Worm (Caenorhabditis elegans): ENCODE data around the gene K09C6.8.
"Not testable (repeated sequence)": the region's sequence is repeated elsewhere in the genome, so short reads cannot be mapped to it uniquely, and the experiment has no call there.

The K09C6.8 gene

DNA sequence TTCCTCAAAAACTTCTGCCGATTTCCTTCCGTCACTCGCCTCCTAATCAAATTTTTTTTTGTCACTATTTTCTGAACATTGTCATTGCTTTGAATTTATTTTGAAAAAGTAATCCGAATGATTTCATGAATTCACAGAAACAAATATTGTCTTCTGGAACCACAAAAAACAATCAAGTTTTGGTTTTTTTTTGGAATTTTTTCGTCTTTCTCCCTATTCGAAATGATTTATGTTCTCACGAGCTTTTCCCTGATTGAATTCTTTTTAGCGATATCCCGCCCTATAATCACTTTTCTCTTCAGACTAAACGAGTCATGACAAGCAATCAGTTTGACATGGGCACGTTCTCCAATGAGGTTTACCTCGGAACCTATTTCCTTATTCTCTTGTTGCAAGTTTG is 9.7 kb downstream of the K09C6.8 start, which contains the start of gene F41H8.1 (continued):
- no peak for TF ChIP-seq ama-1 (optimal IDR thresholded peaks at IDR 0.05)

DNA sequence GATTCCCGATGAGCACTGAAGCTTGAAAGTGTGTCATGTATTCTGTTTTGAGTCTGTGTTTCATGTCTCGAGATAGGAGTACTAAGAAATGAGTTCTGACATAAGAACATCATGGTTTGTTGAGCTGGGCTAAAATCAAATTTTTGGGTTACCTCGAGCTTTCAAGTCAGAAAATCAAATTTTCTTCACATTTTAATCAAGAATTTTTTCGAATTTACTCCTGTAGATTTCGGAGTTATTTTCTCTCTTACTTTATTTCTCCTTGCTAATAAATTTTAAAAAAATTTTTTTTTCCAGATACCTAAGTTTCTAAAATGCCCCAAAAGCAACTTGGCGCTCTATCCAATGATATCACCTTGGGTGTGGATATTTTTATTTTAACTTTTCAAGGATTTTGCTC is 16.9 kb downstream of the K09C6.8 start, which contains the start of gene F41H8.2:
Gene F41H8.2 (plus strand): TSS at position 301 of the 400 bp plus-strand sequence.
- TF ChIP-seq mxl-3 (GFP tag; optimal IDR thresholded peaks at IDR 0.05) (no peak), daf-8 (GFP tag; IDR thresholded peaks at IDR 0.05) (no peak), ceh-44 (GFP tag; IDR thresholded peaks at IDR 0.05) (no peak), lin-38 (GFP tag; IDR thresholded peaks at IDR 0.05) (no peak), skn-1 (tag; optimal IDR thresholded peaks at IDR 0.05) (no peak), attf-4 (tag; optimal IDR thresholded peaks at IDR 0.05) (no peak), nhr-102 (tag; optimal IDR thresholded peaks at IDR 0.05) (no peak)

DNA sequence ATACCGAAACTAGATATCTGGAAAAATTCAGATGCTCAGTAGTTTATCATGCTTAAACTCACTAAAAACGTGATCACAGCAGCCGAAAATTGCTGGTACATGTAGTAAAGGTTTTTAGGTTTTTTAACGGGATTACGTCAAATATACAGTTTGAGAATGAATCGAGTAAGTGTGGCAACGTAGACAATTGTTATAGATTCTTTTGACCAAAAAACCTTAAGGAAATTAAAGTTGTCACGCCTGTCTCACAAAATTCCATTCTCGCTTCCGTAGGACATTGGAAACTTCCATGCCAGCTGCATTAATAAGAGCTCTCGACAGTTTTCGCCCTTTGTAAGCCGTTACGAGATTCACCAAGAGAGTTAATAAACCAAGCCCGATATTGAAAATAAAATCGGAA is 20.1 kb downstream of the K09C6.8 start, which contains the start of gene srx-31:
Gene srx-31 (minus strand): TSS at position 101 of the 400 bp plus-strand sequence.
- not testable (repeated sequence) for TF ChIP-seq nhr-48 (tag; optimal IDR thresholded peaks at IDR 0.05); lin-13 (GFP tag; optimal IDR thresholded peaks at IDR 0.05); jun-1 (tag; optimal IDR thresholded peaks at IDR 0.05)

ce11 chrV:820629-821028 is 22.4 kb downstream of the K09C6.8 start, which contains the start of gene srx-32:
Gene srx-32 (minus strand): TSS chrV:820729.
- TF ChIP-seq unc-62 (GFP tag; optimal IDR thresholded peaks at IDR 0.05 in 1 of 2), result peak in 1 of 2 experiments; percentile 30
- not testable (repeated sequence) for TF ChIP-seq unc-62 (tag; optimal IDR thresholded peaks at IDR 0.05)

ce11 chrV:817182-817581 is 25.8 kb downstream of the K09C6.8 start, which contains the start of gene R13D11.1:
Gene R13D11.1 (plus strand): TSS chrV:817482.
- no peak for TF ChIP-seq F10B5.3 (tag; optimal IDR thresholded peaks at IDR 0.05)
- TF ChIP-seq zip-2 (tag; optimal IDR thresholded peaks at IDR 0.05), result no peak
- no peak for TF ChIP-seq F44E2.7 (GFP tag; IDR thresholded peaks at IDR 0.05)
- no peak for TF ChIP-seq fos-1 (tag; optimal IDR thresholded peaks at IDR 0.05)
- TF ChIP-seq zip-11 (GFP tag; IDR thresholded peaks at IDR 0.05), result no peak
- no peak for TF ChIP-seq spr-1 (tag; optimal IDR thresholded peaks at IDR 0.05)
- no peak for TF ChIP-seq daf-12 (tag; optimal IDR thresholded peaks at IDR 0.05)
- no peak for TF ChIP-seq ceh-82 (tag; optimal IDR thresholded peaks at IDR 0.05)
- no peak for TF ChIP-seq tra-1 (GFP tag; IDR thresholded peaks at IDR 0.05)
- TF ChIP-seq mxl-2 (GFP tag; conservative IDR thresholded peaks at IDR 0.05), result no peak
- TF ChIP-seq nhr-237 (tag; optimal IDR thresholded peaks at IDR 0.05), result no peak
- TF ChIP-seq R02D3.7 (tag; optimal IDR thresholded peaks at IDR 0.05), result no peak
- no peak for TF ChIP-seq madf-9 (GFP tag; conservative IDR thresholded peaks at IDR 0.05)

- no peak for TF ChIP-seq lin-38 (GFP tag; IDR thresholded peaks at IDR 0.05)
Observed at ce11 chrV:814716-815115, 28.3 kb downstream of the K09C6.8 start, which contains the start of gene R13D11.3. Gene R13D11.3 (plus strand): TSS chrV:815016.

- TF ChIP-seq mes-2 (tag; optimal IDR thresholded peaks at IDR 0.05; ENCODE audit: poor library complexity, severe bottlenecking) (no peak), nhr-111 (GFP tag; optimal IDR thresholded peaks at IDR 0.05) (no peak)
Observed at ce11 chrV:813101-813500, 29.9 kb downstream of the K09C6.8 start, which contains the start of gene R13D11.10. Gene R13D11.10 (minus strand): TSS chrV:813201.

ce11 chrV:810281-810862 is 32.6 kb downstream of the K09C6.8 start, which contains the start of gene R13D11.4:
Gene R13D11.4 (plus strand): TSS chrV:810812.
- TF ChIP-seq set-16 (GFP tag; IDR thresholded peaks at IDR 0.05) (no peak), ces-1 (GFP tag; optimal IDR thresholded peaks at IDR 0.05) (peak; percentile 29), jun-1 (tag; optimal IDR thresholded peaks at IDR 0.05) (no peak), Y48G9A.11 (GFP tag; IDR thresholded peaks at IDR 0.05) (no peak), ctbp-1 (GFP tag; IDR thresholded peaks at IDR 0.05) (0 out of 2 replicates have a peak, but pooled peaks have one; percentile 29), pqm-1 (tag; optimal IDR thresholded peaks at IDR 0.05) (no peak), ZK337.2 (GFP tag; IDR thresholded peaks at IDR 0.05) (no peak), fkh-10 (GFP tag; optimal IDR thresholded peaks at IDR 0.05) (peak; percentile 27), mdl-1 (tag; optimal IDR thresholded peaks at IDR 0.05) (no peak), lir-3 (tag; optimal IDR thresholded peaks at IDR 0.05) (no peak), rbr-2 (tag; optimal IDR thresholded peaks at IDR 0.05) (peak; percentile 25), tra-1 (GFP tag; IDR thresholded peaks at IDR 0.05) (no peak), snpc-1.2 (GFP tag; IDR thresholded peaks at IDR 0.05) (no peak)

Data from whole organism, L4 larva.